Worm (Caenorhabditis elegans) whole organism, L1 larva: ENCODE results near the gene his-41.

ENCODE experiments used
- C16A3.4 ChIP-seq: fragments of 150-350 bp; optimal IDR thresholded peaks from 2 replicates; lab custom pipeline; 2014; ENCODE audit warnings: missing biosample characterization, missing genetic modification characterization
- C34B4.2 ChIP-seq: sonication (generic microtip); optimal IDR thresholded peaks from 2 replicates; lab custom pipeline; 2017; ENCODE audit warnings: mild to moderate bottlenecking, missing genetic modification characterization, missing compliant biosample characterization
- F16B12.6 ChIP-seq: fragments of 150-350 bp; optimal IDR thresholded peaks from 2 replicates; lab custom pipeline; 2014; ENCODE audit warnings: missing biosample characterization, missing genetic modification characterization
- ceh-8 ChIP-seq: fragments of 200-800 bp; sonication (Bioruptor generic); optimal IDR thresholded peaks from 2 replicates; lab custom pipeline; 2018; ENCODE audit warnings: mild to moderate bottlenecking, missing genetic modification characterization, moderate library complexity, missing compliant biosample characterization
- ceh-82 ChIP-seq, 3 experiments: fragments of 150-350 bp in 1 of 3; sonication (generic microtip) in 2 of 3; optimal IDR thresholded peaks; 2 replicates each; lab custom pipeline; 2014 to 2017; ENCODE audit warnings: missing biosample characterization in 3 of 3, missing genetic modification characterization in 3 of 3
- ceh-88 ChIP-seq: fragments of 200-800 bp; sonication (Bioruptor generic); IDR thresholded peaks from 2 replicates; pipeline ENCODE4 v1.3.6; 2022; ENCODE audit warnings: missing genetic modification characterization, missing compliant biosample characterization
- dpl-1 ChIP-seq, 3 experiments: fragments of 150-350 bp in 2 of 3; sonication (generic microtip) in 1 of 3; optimal IDR thresholded peaks; 2 replicates each; lab custom pipeline; 2014 to 2017; ENCODE audit warnings: missing biosample characterization in 3 of 3, missing genetic modification characterization in 3 of 3, missing genetic modification reagents in 3 of 3
- dsc-1 ChIP-seq: sonication (generic microtip); optimal IDR thresholded peaks from 2 replicates; lab custom pipeline; 2016; ENCODE audit warnings: mild to moderate bottlenecking, missing genetic modification characterization, missing compliant biosample characterization
- efl-1 ChIP-seq, 4 experiments: fragments of 150-350 bp; optimal IDR thresholded peaks in 3 of 4; peaks in 1 of 4; 1 replicate in 1 of 4; 2 replicates in 3 of 4; lab custom pipeline; 2014; ENCODE audit warnings: missing biosample characterization in 2 of 4, missing genetic modification characterization in 2 of 4, missing genetic modification reagents in 2 of 4
- efl-3 ChIP-seq: fragments of 200-800 bp; sonication (Bioruptor generic); optimal IDR thresholded peaks from 2 replicates; lab custom pipeline; 2018; ENCODE audit warnings: mild to moderate bottlenecking, missing genetic modification characterization, missing compliant biosample characterization
- egl-13 ChIP-seq: sonication (generic microtip); optimal IDR thresholded peaks from 2 replicates; lab custom pipeline; 2016; ENCODE audit warnings: missing genotype, missing genetic modification reagents, missing genetic modification characterization, missing compliant biosample characterization
- egl-27 ChIP-seq, 2 experiments: fragments of 150-350 bp in 1 of 2; sonication (generic microtip); optimal IDR thresholded peaks; 3 replicates each; lab custom pipeline; 2017 to 2018; ENCODE audit warnings: missing biosample characterization in 2 of 2, missing genetic modification characterization in 2 of 2, missing genetic modification reagents in 2 of 2
- elt-2 ChIP-seq: sonication (generic microtip); optimal IDR thresholded peaks from 2 replicates; lab custom pipeline; 2016; ENCODE audit warnings: missing genetic modification characterization, mild to moderate bottlenecking, inconsistent platforms, missing compliant biosample characterization, missing genetic modification reagents
- elt-3 ChIP-seq, 6 experiments: fragments of 150-350 bp in 1 of 6; sonication (generic microtip); optimal IDR thresholded peaks; 2 replicates each; lab custom pipeline; 2017 to 2018; ENCODE audit warnings: missing biosample characterization in 6 of 6, missing genetic modification characterization in 6 of 6, inconsistent platforms in 1 of 6
- fkh-8 ChIP-seq: sonication (generic microtip); optimal IDR thresholded peaks from 2 replicates; lab custom pipeline; 2016; ENCODE audit warnings: mild to moderate bottlenecking, missing genetic modification characterization, missing compliant biosample characterization
- hlh-4 ChIP-seq: sonication (generic microtip); optimal IDR thresholded peaks from 2 replicates; lab custom pipeline; 2016; ENCODE audit warnings: mild to moderate bottlenecking, missing genetic modification characterization, missing compliant biosample characterization
- irx-1 ChIP-seq: sonication (generic microtip); optimal IDR thresholded peaks from 2 replicates; lab custom pipeline; 2016; ENCODE audit warnings: missing genetic modification characterization, missing compliant biosample characterization
- lin-13 ChIP-seq: fragments of 150-350 bp; optimal IDR thresholded peaks from 2 replicates; lab custom pipeline; 2014; ENCODE audit warnings: missing biosample characterization, missing genetic modification reagents, missing genetic modification characterization
- lin-14 ChIP-seq: fragments of 200-800 bp; sonication (Bioruptor generic); optimal IDR thresholded peaks from 2 replicates; lab custom pipeline; 2018; ENCODE audit warnings: mild to moderate bottlenecking, missing genetic modification characterization, moderate library complexity, missing compliant biosample characterization
- lin-15B ChIP-seq: fragments of 150-350 bp; sonication (generic microtip); optimal IDR thresholded peaks from 3 replicates; lab custom pipeline; 2014; ENCODE audit warnings: missing biosample characterization, missing genetic modification characterization
- lin-35 ChIP-seq, 2 experiments: fragments of 150-350 bp; optimal IDR thresholded peaks; 2 replicates each; lab custom pipeline; 2014; ENCODE audit warnings: missing biosample characterization in 2 of 2, missing genetic modification characterization in 2 of 2, missing genetic modification reagents in 2 of 2
- lir-3 ChIP-seq: sonication (generic microtip); optimal IDR thresholded peaks from 2 replicates; lab custom pipeline; 2016; ENCODE audit warnings: mild to moderate bottlenecking, missing genetic modification characterization, moderate library complexity, missing compliant biosample characterization; ENCODE audit not compliant: poor library complexity
- lsy-2 ChIP-seq, 2 experiments: fragments of 150-350 bp; optimal IDR thresholded peaks; 2 replicates each; lab custom pipeline; 2014; ENCODE audit warnings: missing biosample characterization in 2 of 2, missing genetic modification characterization in 2 of 2
- mef-2 ChIP-seq: fragments of 150-350 bp; optimal IDR thresholded peaks from 2 replicates; lab custom pipeline; 2014; ENCODE audit warnings: missing biosample characterization, missing genetic modification characterization
- mep-1 ChIP-seq: fragments of 150-350 bp; optimal IDR thresholded peaks from 2 replicates; lab custom pipeline; 2014; ENCODE audit warnings: missing biosample characterization, missing genetic modification characterization
- nhr-19 ChIP-seq: fragments of 200-800 bp; sonication (Bioruptor generic); conservative IDR thresholded peaks from 2 replicates; pipeline ENCODE4 v1.3.6; 2022; ENCODE audit warnings: missing genetic modification characterization, missing compliant biosample characterization
- nhr-20 ChIP-seq: sonication (generic microtip); optimal IDR thresholded peaks from 2 replicates; lab custom pipeline; 2016; ENCODE audit warnings: mild to moderate bottlenecking, missing genetic modification characterization, missing compliant biosample characterization
- nhr-47 ChIP-seq: sonication (generic microtip); optimal IDR thresholded peaks from 2 replicates; lab custom pipeline; 2016; ENCODE audit warnings: mild to moderate bottlenecking, missing genetic modification characterization, moderate library complexity, missing compliant biosample characterization
- nhr-71 ChIP-seq: sonication (generic microtip); optimal IDR thresholded peaks from 2 replicates; lab custom pipeline; 2016; ENCODE audit warnings: mild to moderate bottlenecking, missing genetic modification characterization, moderate library complexity, missing compliant biosample characterization
- nhr-85 ChIP-seq: sonication (generic microtip); peaks from one replicate; lab custom pipeline; 2016; ENCODE audit warnings: missing genetic modification characterization, inconsistent platforms, missing compliant biosample characterization
- nhr-90 ChIP-seq: sonication (generic microtip); optimal IDR thresholded peaks from 2 replicates; lab custom pipeline; 2016; ENCODE audit warnings: mild to moderate bottlenecking, missing genetic modification characterization, missing compliant biosample characterization; ENCODE audit not compliant: poor library complexity
- pax-3 ChIP-seq: fragments of 200-800 bp; sonication (Bioruptor generic); optimal IDR thresholded peaks from 2 replicates; lab custom pipeline; 2018; ENCODE audit warnings: mild to moderate bottlenecking, missing genetic modification characterization, moderate library complexity, missing compliant biosample characterization
- rnt-1 ChIP-seq: sonication (generic microtip); optimal IDR thresholded peaks from 2 replicates; lab custom pipeline; 2016; ENCODE audit warnings: mild to moderate bottlenecking, missing genetic modification characterization, moderate library complexity, missing compliant biosample characterization
- skn-1 ChIP-seq: fragments of 150-350 bp; optimal IDR thresholded peaks from 2 replicates; lab custom pipeline; 2014; ENCODE audit warnings: missing biosample characterization, missing genetic modification characterization
- snpc-4 ChIP-seq: fragments of 150-350 bp; optimal IDR thresholded peaks from 2 replicates; lab custom pipeline; 2014; ENCODE audit warnings: missing biosample characterization, missing genetic modification characterization
- snu-23 ChIP-seq: sonication (generic microtip); optimal IDR thresholded peaks from 2 replicates; lab custom pipeline; 2016; ENCODE audit warnings: missing genetic modification characterization, missing compliant biosample characterization
- sptf-1 ChIP-seq: fragments of 150-350 bp; optimal IDR thresholded peaks from 2 replicates; lab custom pipeline; 2014; ENCODE audit warnings: missing biosample characterization, missing genetic modification characterization
- swsn-7 ChIP-seq: sonication (generic microtip); optimal IDR thresholded peaks from 2 replicates; lab custom pipeline; 2016; ENCODE audit warnings: missing genetic modification characterization, missing compliant biosample characterization
- tbx-2 ChIP-seq: sonication (generic microtip); optimal IDR thresholded peaks from 2 replicates; lab custom pipeline; 2016; ENCODE audit warnings: missing genetic modification characterization, missing compliant biosample characterization
- tlp-1 ChIP-seq: fragments of 150-350 bp; optimal IDR thresholded peaks from 2 replicates; lab custom pipeline; 2014; ENCODE audit warnings: missing biosample characterization, missing genetic modification characterization
- unc-130 ChIP-seq: fragments of 150-350 bp; optimal IDR thresholded peaks from 2 replicates; lab custom pipeline; 2017; ENCODE audit warnings: missing biosample characterization, missing genetic modification characterization, inconsistent platforms
- unc-30 ChIP-seq: sonication (generic microtip); optimal IDR thresholded peaks from 2 replicates; lab custom pipeline; 2017; ENCODE audit warnings: missing biosample characterization, missing genetic modification characterization
- unc-62 ChIP-seq: fragments of 150-350 bp; optimal IDR thresholded peaks from 2 replicates; lab custom pipeline; 2014; ENCODE audit warnings: missing biosample characterization, missing genetic modification reagents, missing genetic modification characterization
- vab-15 ChIP-seq: sonication (generic microtip); optimal IDR thresholded peaks from 2 replicates; lab custom pipeline; 2017; ENCODE audit warnings: missing genotype, mild to moderate bottlenecking, missing genetic modification characterization, missing compliant biosample characterization
- xbp-1 ChIP-seq: sonication (generic microtip); optimal IDR thresholded peaks from 2 replicates; lab custom pipeline; 2016; ENCODE audit warnings: missing genetic modification characterization, missing compliant biosample characterization
- ztf-4 ChIP-seq: fragments of 150-350 bp; optimal IDR thresholded peaks from 2 replicates; lab custom pipeline; 2014; ENCODE audit warnings: missing biosample characterization, missing genetic modification characterization

The his-41 gene

DNA sequence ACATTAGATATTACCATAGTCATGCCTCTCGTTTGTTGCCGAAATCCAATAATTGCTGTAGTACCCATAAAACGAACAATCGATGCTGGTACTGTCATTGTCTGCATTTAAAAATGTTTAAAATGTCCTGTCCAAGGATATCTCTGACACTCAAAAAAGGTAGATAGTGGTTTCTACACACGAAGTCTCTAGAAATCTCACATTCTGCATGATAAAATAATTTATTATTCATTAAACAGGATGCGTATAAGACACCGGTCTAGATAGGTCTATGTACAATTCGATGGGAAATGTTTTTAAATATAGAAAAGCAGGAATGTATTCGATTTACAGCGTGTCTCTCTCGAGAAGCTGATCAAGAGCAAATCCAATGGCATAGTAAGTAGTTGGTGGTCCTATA is 5.7 kb upstream of the his-41 start, which contains the start of gene C50F4.12:
C50F4.12 (minus strand) TSS at position 101 of the 400 bp plus-strand sequence.
- no peak for TF ChIP-seq tlp-1 (tag; lab: Kevin White, UChicago)

DNA sequence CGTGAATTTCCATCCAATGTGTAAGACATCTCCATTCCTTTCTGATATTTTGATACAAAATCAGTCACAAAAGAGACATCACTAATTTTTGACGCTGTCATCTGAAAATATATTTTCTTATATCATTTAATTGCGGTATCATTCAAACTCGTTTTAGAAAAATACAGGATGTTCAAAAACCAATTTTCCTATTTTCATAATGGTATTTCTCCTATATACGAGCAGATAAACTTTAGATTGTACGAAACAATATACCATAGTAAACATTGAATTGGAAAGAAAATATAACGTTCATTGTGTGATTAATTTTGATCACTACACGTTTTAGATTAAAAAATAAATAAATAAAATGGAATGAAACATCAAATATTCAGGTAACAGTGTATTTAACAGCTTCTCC is 3.8 kb upstream of the his-41 start, which contains the start of gene C50F4.16:
C50F4.16 (minus strand) TSS at position 101 of the 400 bp plus-strand sequence.
- no peak for TF ChIP-seq nhr-19 (GFP tag; lab: Robert Waterston, UW)
- no peak for TF ChIP-seq F16B12.6 (tag; lab: Kevin White, UChicago)
- TF ChIP-seq ztf-4 (tag; lab: Kevin White, UChicago) = no peak
- no peak for TF ChIP-seq skn-1 (tag; lab: Kevin White, UChicago)
- TF ChIP-seq mef-2 = no peak
- TF ChIP-seq elt-2 (tag; lab: Kevin White, UChicago) = no peak

DNA sequence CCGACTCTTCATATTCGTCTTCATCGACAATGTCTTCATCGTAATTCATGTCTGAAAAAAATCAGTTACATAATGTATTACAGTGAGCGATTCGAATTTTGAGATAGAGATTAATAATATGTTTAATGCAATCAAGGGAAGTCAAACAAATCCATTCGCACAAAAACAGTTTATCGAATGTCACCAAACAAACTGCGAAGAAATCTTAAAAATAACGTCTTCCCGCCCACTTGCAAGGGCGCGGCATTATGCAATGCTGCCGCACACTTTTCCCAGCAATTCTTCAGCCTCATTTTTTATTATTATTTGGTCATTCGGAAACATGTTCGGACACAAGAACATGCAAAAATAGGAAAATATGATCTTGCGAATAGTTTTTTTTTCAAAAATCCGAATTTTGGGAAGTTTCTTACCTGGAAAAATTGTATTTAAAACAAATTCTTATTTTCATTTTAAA is 1.1 kb upstream of the his-41 start, which contains the start of gene mdf-1:
mdf-1 (minus strand) TSS at position 51 of the 457 bp plus-strand sequence.
- TF ChIP-seq snu-23 (GFP tag; lab: Kevin White, UChicago) = peak; percentile 79
- TF ChIP-seq ceh-8 (GFP tag; lab: Kevin White, UChicago) = peak; percentile 34
- no peak for TF ChIP-seq unc-62 (GFP tag; lab: Kevin White, UChicago)
- TF ChIP-seq snpc-4 (tag; lab: Kevin White, UChicago) = peak; percentile 35
- TF ChIP-seq skn-1 (tag; lab: Kevin White, UChicago) = peak; percentile 67
- TF ChIP-seq nhr-20 (tag; lab: Kevin White, UChicago) = peak; percentile 75
- peak; percentile 67 for TF ChIP-seq swsn-7 (tag; lab: Kevin White, UChicago)
- TF ChIP-seq ceh-88 = peak; percentile 26; the same call in 1 of the 2 replicates
- TF ChIP-seq vab-15 = no peak
- peak; percentile 60 for TF ChIP-seq tbx-2 (tag; lab: Kevin White, UChicago)
- TF ChIP-seq dpl-1 (GFP tag; optimal IDR thresholded peaks at IDR 0.05; lab: Kevin White, UChicago) = peak; percentile 85 to 93 (median 89)
- TF ChIP-seq xbp-1 (tag; lab: Kevin White, UChicago) = peak; percentile 60
- peak; percentile 68 for TF ChIP-seq nhr-90 (tag; lab: Kevin White, UChicago)
- TF ChIP-seq lin-15B (tag; lab: Kevin White, UChicago) = peak; percentile 65
- TF ChIP-seq dsc-1 (tag; lab: Kevin White, UChicago) = peak; percentile 49
- no peak for TF ChIP-seq hlh-4 (tag; lab: Kevin White, UChicago)
- TF ChIP-seq lin-13 = peak; percentile 62
- peak; percentile 50 for TF ChIP-seq egl-13 (tag; lab: Kevin White, UChicago)
- TF ChIP-seq unc-30 (tag; lab: Kevin White, UChicago) = no peak
- TF ChIP-seq ceh-82 (tag; optimal IDR thresholded peaks at IDR 0.05; lab: Kevin White, UChicago) = peak; percentile 14 to 68 (median 43)
- peak; percentile 90 to 96 for TF ChIP-seq lin-35 (GFP tag; optimal IDR thresholded peaks at IDR 0.05; lab: Kevin White, UChicago)
- TF ChIP-seq efl-1 (optimal IDR thresholded peaks at IDR 0.05; lab: Kevin White, UChicago) = peak; percentile 75 to 92
- peak; percentile 91 to 99 for TF ChIP-seq efl-1 (GFP tag; optimal IDR thresholded peaks at IDR 0.05 in 1 of 2; lab: Kevin White, UChicago)
- peak; percentile 10 for TF ChIP-seq F16B12.6 (tag; lab: Kevin White, UChicago)
- TF ChIP-seq elt-3 (tag; optimal IDR thresholded peaks at IDR 0.05; lab: Kevin White, UChicago) = peak in 1 of 6 experiments; percentile 82
- TF ChIP-seq nhr-47 (tag; lab: Kevin White, UChicago) = peak; percentile 75
- no peak for TF ChIP-seq elt-2 (tag; lab: Kevin White, UChicago)
- TF ChIP-seq lsy-2 (tag; optimal IDR thresholded peaks at IDR 0.05; lab: Kevin White, UChicago) = peak; percentile 59 to 81
- no peak for TF ChIP-seq egl-27 (tag; optimal IDR thresholded peaks at IDR 0.05; lab: Kevin White, UChicago)
- TF ChIP-seq nhr-71 = peak; percentile 80
- peak; percentile 24 for TF ChIP-seq ztf-4 (tag; lab: Kevin White, UChicago)
- no peak for TF ChIP-seq pax-3 (tag; lab: Kevin White, UChicago)
- TF ChIP-seq unc-130 (tag; lab: Kevin White, UChicago) = peak; percentile 58
- no peak for TF ChIP-seq efl-3
- peak; percentile 26 for TF ChIP-seq mep-1 (tag; lab: Kevin White, UChicago)
- peak; percentile 57 for TF ChIP-seq lir-3 (tag; lab: Kevin White, UChicago)
- peak; percentile 57 for TF ChIP-seq fkh-8 (tag; lab: Kevin White, UChicago)
- no peak for TF ChIP-seq C34B4.2 (tag; lab: Kevin White, UChicago)
- TF ChIP-seq nhr-85 = peak; percentile 48
- peak; percentile 61 for TF ChIP-seq rnt-1 (tag; lab: Kevin White, UChicago)
- peak; percentile 49 for TF ChIP-seq nhr-19 (GFP tag; lab: Robert Waterston, UW)
- peak; percentile 40 for TF ChIP-seq irx-1 (tag; lab: Kevin White, UChicago)
- TF ChIP-seq lin-14 (GFP tag; lab: Kevin White, UChicago) = peak; percentile 77
- TF ChIP-seq C16A3.4 (tag; lab: Kevin White, UChicago) = peak; percentile 85
- no peak for TF ChIP-seq sptf-1
